Worm (Caenorhabditis elegans) whole organism, L1 larva: ENCODE measurements around the gene glna-1.

Experiments
- C04F5.9 ChIP-seq: sonication (generic microtip); optimal IDR thresholded peaks from 2 replicates; lab custom pipeline; 2016; ENCODE audit warnings: missing genetic modification characterization, missing compliant biosample characterization
- C16A3.4 ChIP-seq: fragments of 150-350 bp; optimal IDR thresholded peaks from 2 replicates; lab custom pipeline; 2014; ENCODE audit warnings: missing biosample characterization, missing genetic modification characterization
- F16B12.6 ChIP-seq: fragments of 150-350 bp; optimal IDR thresholded peaks from 2 replicates; lab custom pipeline; 2014; ENCODE audit warnings: missing biosample characterization, missing genetic modification characterization
- aly-2 ChIP-seq: fragments of 150-350 bp; optimal IDR thresholded peaks from 2 replicates; lab custom pipeline; 2014; ENCODE audit warnings: missing biosample characterization, missing genetic modification characterization
- ama-1 ChIP-seq: fragments of 150-350 bp; optimal IDR thresholded peaks from 2 replicates; lab custom pipeline; 2014
- ceh-8 ChIP-seq: fragments of 200-800 bp; sonication (Bioruptor generic); optimal IDR thresholded peaks from 2 replicates; lab custom pipeline; 2018; ENCODE audit warnings: mild to moderate bottlenecking, missing genetic modification characterization, moderate library complexity, missing compliant biosample characterization
- ceh-88 ChIP-seq: fragments of 200-800 bp; sonication (Bioruptor generic); IDR thresholded peaks from 2 replicates; pipeline ENCODE4 v1.3.6; 2022; ENCODE audit warnings: missing genetic modification characterization, missing compliant biosample characterization
- ces-1 ChIP-seq: fragments of 150-350 bp; optimal IDR thresholded peaks from 2 replicates; lab custom pipeline; 2014; ENCODE audit warnings: missing biosample characterization, missing genetic modification reagents, missing genetic modification characterization
- dpl-1 ChIP-seq, 3 experiments: fragments of 150-350 bp in 2 of 3; sonication (generic microtip) in 1 of 3; optimal IDR thresholded peaks; 2 replicates each; lab custom pipeline; 2014 to 2017; ENCODE audit warnings: missing biosample characterization in 3 of 3, missing genetic modification characterization in 3 of 3, missing genetic modification reagents in 3 of 3
- efl-1 ChIP-seq, 4 experiments: fragments of 150-350 bp; optimal IDR thresholded peaks in 3 of 4; peaks in 1 of 4; 1 replicate in 1 of 4; 2 replicates in 3 of 4; lab custom pipeline; 2014; ENCODE audit warnings: missing biosample characterization in 2 of 4, missing genetic modification characterization in 2 of 4, missing genetic modification reagents in 2 of 4
- fkh-10 ChIP-seq: sonication (generic microtip); optimal IDR thresholded peaks from 2 replicates; lab custom pipeline; 2017; ENCODE audit warnings: missing biosample characterization, missing genetic modification reagents, missing genetic modification characterization
- fkh-8 ChIP-seq: sonication (generic microtip); optimal IDR thresholded peaks from 2 replicates; lab custom pipeline; 2016; ENCODE audit warnings: mild to moderate bottlenecking, missing genetic modification characterization, missing compliant biosample characterization
- hlh-17 ChIP-seq: fragments of 200-800 bp; sonication (Bioruptor generic); optimal IDR thresholded peaks from 2 replicates; lab custom pipeline; 2018; ENCODE audit warnings: missing genetic modification characterization, mild to moderate bottlenecking, missing compliant biosample characterization, moderate library complexity, borderline replicate concordance
- isw-1 ChIP-seq: fragments of 200-800 bp; sonication (Bioruptor generic); IDR thresholded peaks from 2 replicates; pipeline ENCODE4 v1.3.6; 2022; ENCODE audit warnings: missing genetic modification characterization, missing compliant biosample characterization
- jun-1 ChIP-seq: fragments of 150-350 bp; optimal IDR thresholded peaks from 2 replicates; lab custom pipeline; 2014; ENCODE audit warnings: missing biosample characterization, missing genetic modification reagents, missing genetic modification characterization
- lin-35 ChIP-seq, 2 experiments: fragments of 150-350 bp; optimal IDR thresholded peaks; 2 replicates each; lab custom pipeline; 2014; ENCODE audit warnings: missing biosample characterization in 2 of 2, missing genetic modification characterization in 2 of 2, missing genetic modification reagents in 2 of 2
- lir-3 ChIP-seq: sonication (generic microtip); optimal IDR thresholded peaks from 2 replicates; lab custom pipeline; 2016; ENCODE audit warnings: mild to moderate bottlenecking, missing genetic modification characterization, moderate library complexity, missing compliant biosample characterization; ENCODE audit not compliant: poor library complexity
- lsy-2 ChIP-seq, 2 experiments: fragments of 150-350 bp; optimal IDR thresholded peaks; 2 replicates each; lab custom pipeline; 2014; ENCODE audit warnings: missing biosample characterization in 2 of 2, missing genetic modification characterization in 2 of 2
- mdl-1 ChIP-seq, 2 experiments: fragments of 150-350 bp; optimal IDR thresholded peaks; 2 replicates each; lab custom pipeline; 2014 to 2017; ENCODE audit warnings: missing biosample characterization in 2 of 2, missing genetic modification characterization in 2 of 2, inconsistent platforms in 1 of 2
- mef-2 ChIP-seq: fragments of 150-350 bp; optimal IDR thresholded peaks from 2 replicates; lab custom pipeline; 2014; ENCODE audit warnings: missing biosample characterization, missing genetic modification characterization
- mep-1 ChIP-seq: fragments of 150-350 bp; optimal IDR thresholded peaks from 2 replicates; lab custom pipeline; 2014; ENCODE audit warnings: missing biosample characterization, missing genetic modification characterization
- nhr-19 ChIP-seq: fragments of 200-800 bp; sonication (Bioruptor generic); conservative IDR thresholded peaks from 2 replicates; pipeline ENCODE4 v1.3.6; 2022; ENCODE audit warnings: missing genetic modification characterization, missing compliant biosample characterization
- nhr-237 ChIP-seq: fragments of 150-350 bp; optimal IDR thresholded peaks from 2 replicates; lab custom pipeline; 2014; ENCODE audit warnings: missing biosample characterization, missing genetic modification characterization
- nhr-90 ChIP-seq: sonication (generic microtip); optimal IDR thresholded peaks from 2 replicates; lab custom pipeline; 2016; ENCODE audit warnings: mild to moderate bottlenecking, missing genetic modification characterization, missing compliant biosample characterization; ENCODE audit not compliant: poor library complexity
- pag-3 ChIP-seq: sonication (generic microtip); optimal IDR thresholded peaks from 2 replicates; lab custom pipeline; 2017; ENCODE audit warnings: missing genetic modification characterization, mild to moderate bottlenecking, missing compliant biosample characterization, antibody characterized with exemption, borderline replicate concordance; ENCODE audit not compliant: insufficient read depth
- pqm-1 ChIP-seq: sonication (generic microtip); optimal IDR thresholded peaks from 3 replicates; lab custom pipeline; 2017; ENCODE audit warnings: missing biosample characterization, missing genetic modification characterization
- skn-1 ChIP-seq: fragments of 150-350 bp; optimal IDR thresholded peaks from 2 replicates; lab custom pipeline; 2014; ENCODE audit warnings: missing biosample characterization, missing genetic modification characterization
- sup-37 ChIP-seq: fragments of 200-800 bp; sonication (Bioruptor generic); optimal IDR thresholded peaks from 2 replicates; lab custom pipeline; 2018; ENCODE audit warnings: mild to moderate bottlenecking, missing genetic modification characterization, missing compliant biosample characterization
- unc-130 ChIP-seq: fragments of 150-350 bp; optimal IDR thresholded peaks from 2 replicates; lab custom pipeline; 2017; ENCODE audit warnings: missing biosample characterization, missing genetic modification characterization, inconsistent platforms
- unc-62 ChIP-seq: fragments of 150-350 bp; optimal IDR thresholded peaks from 2 replicates; lab custom pipeline; 2014; ENCODE audit warnings: missing biosample characterization, missing genetic modification reagents, missing genetic modification characterization
- unc-86 ChIP-seq: sonication (generic microtip); optimal IDR thresholded peaks from 2 replicates; lab custom pipeline; 2016; ENCODE audit warnings: missing genetic modification characterization, missing compliant biosample characterization
- zip-4 ChIP-seq: fragments of 200-800 bp; sonication (Bioruptor generic); optimal IDR thresholded peaks from 2 replicates; lab custom pipeline; 2018; ENCODE audit warnings: mild to moderate bottlenecking, missing genetic modification characterization, moderate library complexity, missing compliant biosample characterization

glna-1 gene

ce11 chrII:14771096-14771495, 37.8 kb upstream of the glna-1 start:
- TF ChIP-seq mdl-1 (tag; optimal IDR thresholded peaks at IDR 0.05; lab: Kevin White, UChicago): no peak
- no peak for TF ChIP-seq lin-35 (GFP tag; optimal IDR thresholded peaks at IDR 0.05; lab: Kevin White, UChicago)
- no peak for TF ChIP-seq nhr-237
- TF ChIP-seq nhr-90: no peak
- no peak for TF ChIP-seq unc-62

- TF ChIP-seq lir-3 (no peak), ama-1 (no peak), fkh-8 (tag; lab: Kevin White, UChicago) (no peak), C16A3.4 (no peak), mef-2 (no peak), nhr-19 (no peak), F16B12.6 (tag; lab: Kevin White, UChicago) (no peak), mep-1 (tag; lab: Kevin White, UChicago) (no peak), sup-37 (GFP tag; lab: Kevin White, UChicago) (no peak), C04F5.9 (tag; lab: Kevin White, UChicago) (no peak), ceh-8 (GFP tag; lab: Kevin White, UChicago) (no peak), hlh-17 (GFP tag; lab: Kevin White, UChicago) (no peak), dpl-1 (GFP tag; optimal IDR thresholded peaks at IDR 0.05; lab: Kevin White, UChicago) (no peak), fkh-10 (GFP tag; lab: Kevin White, UChicago) (no peak), ceh-88 (no peak), unc-130 (no peak), zip-4 (no peak), unc-86 (tag; lab: Kevin White, UChicago) (no peak), pag-3 (no peak)
Observed at ce11 chrII:14768804-14769203, 35.5 kb upstream of the glna-1 start.

- peak; percentile 21; the same call in 1 of the 2 replicates for TF ChIP-seq isw-1
- peak; percentile 64 for TF ChIP-seq nhr-19
Observed at ce11 chrII:14762528-14762927, 29.2 kb upstream of the glna-1 start.

- no peak for TF ChIP-seq aly-2 (tag; lab: Kevin White, UChicago)
- TF ChIP-seq sup-37 (GFP tag; lab: Kevin White, UChicago): no peak
- no peak for TF ChIP-seq mdl-1 (tag; optimal IDR thresholded peaks at IDR 0.05; lab: Kevin White, UChicago)
Observed at ce11 chrII:14757711-14758110, 24.4 kb upstream of the glna-1 start, which contains the start of gene Y54E2A.5. Gene Y54E2A.5, minus strand, starts transcription at chrII:14757811.

ce11 chrII:14753858-14754750, 20.8 kb upstream of the glna-1 start, which contains the start of the genes tac-1 and Y54E2A.4:
Gene tac-1, minus strand, starts transcription at chrII:14753877.
Gene Y54E2A.4, plus strand, starts transcription at chrII:14754622.
- TF ChIP-seq pqm-1 (tag; lab: Kevin White, UChicago) (no peak), lin-35 (GFP tag; optimal IDR thresholded peaks at IDR 0.05; lab: Kevin White, UChicago) (peak in 1 of 2 experiments; percentile 33), pag-3 (no peak), ces-1 (GFP tag; lab: Kevin White, UChicago) (no peak), efl-1 (optimal IDR thresholded peaks at IDR 0.05; lab: Kevin White, UChicago) (peak in 1 of 2 experiments; percentile 24), efl-1 (GFP tag; optimal IDR thresholded peaks at IDR 0.05 in 1 of 2; lab: Kevin White, UChicago) (peak in 1 of 2 experiments; percentile 30), skn-1 (tag; lab: Kevin White, UChicago) (peak; percentile 28), jun-1 (tag; lab: Kevin White, UChicago) (no peak), lsy-2 (tag; optimal IDR thresholded peaks at IDR 0.05; lab: Kevin White, UChicago) (peak in 1 of 2 experiments; percentile 38), dpl-1 (GFP tag; optimal IDR thresholded peaks at IDR 0.05; lab: Kevin White, UChicago) (peak; percentile 6 to 56 (median 11)), C04F5.9 (tag; lab: Kevin White, UChicago) (no peak)
